Worm (Caenorhabditis elegans) whole organism, young adult: ENCODE measurements around the gene srh-301.

ENCODE experiments used
- B0336.3 ChIP-seq: fragments of 200-800 bp; sonication (Bioruptor generic); IDR thresholded peaks from 2 replicates; pipeline ENCODE4 v1.3.6; 2022; ENCODE audit warnings: missing genetic modification characterization, missing compliant biosample characterization
- F10E7.11 ChIP-seq: sonication (generic microtip); optimal IDR thresholded peaks from 2 replicates; lab custom pipeline; 2017; ENCODE audit warnings: mild to moderate bottlenecking, missing genetic modification characterization, moderate library complexity, missing compliant biosample characterization
- F52B5.7 ChIP-seq: sonication (generic microtip); optimal IDR thresholded peaks from 2 replicates; lab custom pipeline; 2016; ENCODE audit warnings: mild to moderate bottlenecking, missing genetic modification characterization, missing compliant biosample characterization
- K11D2.4 ChIP-seq: fragments of 200-800 bp; sonication (Bioruptor generic); IDR thresholded peaks from 2 replicates; pipeline ENCODE4 v1.3.6; 2022; ENCODE audit warnings: missing genetic modification reagents, missing genetic modification characterization, missing compliant biosample characterization
- K12H6.12 ChIP-seq: fragments of 200-800 bp; sonication (Bioruptor generic); optimal IDR thresholded peaks from 2 replicates; lab custom pipeline; 2018; ENCODE audit warnings: mild to moderate bottlenecking, missing genetic modification characterization, missing compliant biosample characterization
- T07F8.4 ChIP-seq: sonication (generic microtip); optimal IDR thresholded peaks from 2 replicates; lab custom pipeline; 2016; ENCODE audit warnings: mild to moderate bottlenecking, missing genetic modification characterization, moderate library complexity, missing compliant biosample characterization
- Y56A3A.18 ChIP-seq: fragments of 200-800 bp; sonication (Bioruptor generic); IDR thresholded peaks from 2 replicates; pipeline ENCODE4 v1.3.6; 2022; ENCODE audit warnings: missing genetic modification reagents, missing genetic modification characterization, missing compliant biosample characterization
- Y95B8A.8 ChIP-seq: fragments of 200-800 bp; sonication (Bioruptor generic); IDR thresholded peaks from 2 replicates; pipeline ENCODE4 v1.3.6; 2022; ENCODE audit warnings: missing genetic modification reagents, missing genetic modification characterization, missing compliant biosample characterization
- aptf-3 ChIP-seq: fragments of 200-800 bp; sonication (Bioruptor generic); IDR thresholded peaks from 2 replicates; pipeline ENCODE4 v1.3.6; 2022; ENCODE audit warnings: missing genetic modification characterization, missing compliant biosample characterization
- atf-7 ChIP-seq: sonication (generic microtip); optimal IDR thresholded peaks from 2 replicates; lab custom pipeline; 2017; ENCODE audit warnings: mild to moderate bottlenecking, missing genetic modification characterization, missing compliant biosample characterization
- attf-5 ChIP-seq: fragments of 200-800 bp; sonication (Bioruptor generic); optimal IDR thresholded peaks from 2 replicates; lab custom pipeline; 2018; ENCODE audit warnings: mild to moderate bottlenecking, missing genetic modification characterization, missing compliant biosample characterization
- cebp-1 ChIP-seq, 2 experiments: fragments of 200-800 bp in 1 of 2; sonication (Bioruptor generic) in 1 of 2; sonication (generic microtip) in 1 of 2; IDR thresholded peaks in 1 of 2; optimal IDR thresholded peaks in 1 of 2; 2 replicates each; pipeline versions ENCODE4 v1.3.6 to Lab custom; 2017 to 2022; ENCODE audit warnings: missing compliant biosample characterization in 2 of 2, missing genetic modification characterization in 2 of 2, mild to moderate bottlenecking in 1 of 2, missing genetic modification reagents in 1 of 2, moderate library complexity in 1 of 2
- ceh-100 ChIP-seq: fragments of 200-800 bp; sonication (Bioruptor generic); IDR thresholded peaks from 2 replicates; pipeline ENCODE4 v1.3.6; 2022; ENCODE audit warnings: missing genetic modification reagents, missing genetic modification characterization, missing compliant biosample characterization
- ceh-91 ChIP-seq: fragments of 200-800 bp; sonication (Bioruptor generic); IDR thresholded peaks from 2 replicates; pipeline ENCODE4 v1.3.6; 2022; ENCODE audit warnings: missing genetic modification reagents, missing genetic modification characterization, missing compliant biosample characterization
- dpff-1 ChIP-seq: sonication (generic microtip); optimal IDR thresholded peaks from 2 replicates; lab custom pipeline; 2017; ENCODE audit warnings: mild to moderate bottlenecking, missing genetic modification characterization, missing compliant biosample characterization
- dpl-1 ChIP-seq: fragments of 150-350 bp; optimal IDR thresholded peaks from 2 replicates; lab custom pipeline; 2014; ENCODE audit warnings: missing biosample characterization, missing genetic modification reagents, missing genetic modification characterization
- egrh-3 ChIP-seq: fragments of 200-800 bp; sonication (Bioruptor generic); IDR thresholded peaks from 2 replicates; pipeline ENCODE4 v1.3.6; 2022; ENCODE audit warnings: missing genetic modification reagents, missing genetic modification characterization, missing compliant biosample characterization
- ets-4 ChIP-seq: fragments of 200-800 bp; sonication (Bioruptor generic); optimal IDR thresholded peaks from 2 replicates; lab custom pipeline; 2018; ENCODE audit warnings: mild to moderate bottlenecking, missing genetic modification characterization, missing compliant biosample characterization
- hmg-1.2 ChIP-seq: fragments of 200-800 bp; sonication (Bioruptor generic); IDR thresholded peaks from 2 replicates; pipeline ENCODE4 v1.3.6; 2022; ENCODE audit warnings: missing genetic modification reagents, missing genetic modification characterization, missing compliant biosample characterization
- hmg-20 ChIP-seq: fragments of 200-800 bp; sonication (Bioruptor generic); IDR thresholded peaks from 2 replicates; pipeline ENCODE4 v1.3.6; 2022; ENCODE audit warnings: missing genetic modification reagents, missing genetic modification characterization, missing compliant biosample characterization
- hsf-1 ChIP-seq: fragments of 200-800 bp; sonication (Bioruptor generic); IDR thresholded peaks from 2 replicates; pipeline ENCODE4 v1.3.6; 2022; ENCODE audit warnings: missing genetic modification reagents, missing genetic modification characterization, missing compliant biosample characterization
- let-526 ChIP-seq: fragments of 200-800 bp; sonication (Bioruptor generic); IDR thresholded peaks from 2 replicates; pipeline ENCODE4 v1.3.6; 2022; ENCODE audit warnings: missing genetic modification reagents, missing genetic modification characterization, missing compliant biosample characterization
- let-607 ChIP-seq, 2 experiments: fragments of 200-800 bp in 1 of 2; sonication (Bioruptor generic) in 1 of 2; sonication (generic microtip) in 1 of 2; optimal IDR thresholded peaks; 2 replicates each; lab custom pipeline; 2016 to 2018; ENCODE audit warnings: mild to moderate bottlenecking in 2 of 2, missing compliant biosample characterization in 2 of 2, missing genetic modification characterization in 2 of 2, moderate library complexity in 2 of 2, missing genotype in 1 of 2
- lin-35 ChIP-seq, 3 experiments: fragments of 150-350 bp in 2 of 3; sonication (generic microtip) in 1 of 3; optimal IDR thresholded peaks; 2 replicates each; lab custom pipeline; 2014 to 2018; ENCODE audit warnings: missing biosample characterization in 3 of 3, missing genetic modification characterization in 3 of 3, missing genetic modification reagents in 3 of 3
- lin-40 ChIP-seq: sonication (generic microtip); optimal IDR thresholded peaks from 2 replicates; lab custom pipeline; 2016; ENCODE audit warnings: missing genetic modification characterization, mild to moderate bottlenecking, missing compliant biosample characterization, missing genotype, missing genetic modification reagents
- lin-54 ChIP-seq: fragments of 200-800 bp; sonication (Bioruptor generic); optimal IDR thresholded peaks from 2 replicates; lab custom pipeline; 2018; ENCODE audit warnings: mild to moderate bottlenecking, missing genetic modification characterization, missing compliant biosample characterization
- lir-1 ChIP-seq: fragments of 200-800 bp; sonication (Bioruptor generic); conservative IDR thresholded peaks from 2 replicates; pipeline ENCODE4 v1.3.6; 2022; ENCODE audit warnings: missing genetic modification reagents, missing genetic modification characterization, missing compliant biosample characterization
- madf-10 ChIP-seq: sonication (generic microtip); optimal IDR thresholded peaks from 2 replicates; lab custom pipeline; 2016; ENCODE audit warnings: mild to moderate bottlenecking, missing genetic modification characterization, missing compliant biosample characterization
- madf-3 ChIP-seq: fragments of 200-800 bp; sonication (Bioruptor generic); IDR thresholded peaks from 2 replicates; pipeline ENCODE4 v1.3.6; 2022; ENCODE audit warnings: missing genetic modification reagents, missing genetic modification characterization, missing compliant biosample characterization
- mcd-1 ChIP-seq: fragments of 200-800 bp; sonication (Bioruptor generic); IDR thresholded peaks from 2 replicates; pipeline ENCODE4 v1.3.6; 2022; ENCODE audit warnings: missing genetic modification reagents, missing genetic modification characterization, missing compliant biosample characterization
- mel-28 ChIP-seq: sonication (generic microtip); optimal IDR thresholded peaks from 2 replicates; lab custom pipeline; 2016; ENCODE audit warnings: borderline replicate concordance, mild to moderate bottlenecking, missing genetic modification characterization, missing compliant biosample characterization
- nfya-2 ChIP-seq: fragments of 200-800 bp; sonication (Bioruptor generic); IDR thresholded peaks from 2 replicates; pipeline ENCODE4 v1.3.6; 2022; ENCODE audit warnings: missing genetic modification reagents, missing genetic modification characterization, missing compliant biosample characterization
- nfyb-1 ChIP-seq: fragments of 200-800 bp; sonication (Bioruptor generic); IDR thresholded peaks from 2 replicates; pipeline ENCODE4 v1.3.6; 2022; ENCODE audit warnings: missing genetic modification reagents, missing genetic modification characterization, missing compliant biosample characterization
- nhr-27 ChIP-seq: fragments of 200-800 bp; sonication (Bioruptor generic); optimal IDR thresholded peaks from 2 replicates; lab custom pipeline; 2018; ENCODE audit warnings: mild to moderate bottlenecking, missing genetic modification characterization, moderate library complexity, missing compliant biosample characterization
- nhr-80 ChIP-seq: sonication (generic microtip); optimal IDR thresholded peaks from 2 replicates; lab custom pipeline; 2016; ENCODE audit warnings: missing genetic modification characterization, missing compliant biosample characterization
- nhr-90 ChIP-seq: sonication (generic microtip); optimal IDR thresholded peaks from 2 replicates; lab custom pipeline; 2016; ENCODE audit warnings: missing genotype, mild to moderate bottlenecking, missing genetic modification characterization, missing compliant biosample characterization
- pbrm-1 ChIP-seq: fragments of 200-800 bp; sonication (Bioruptor generic); IDR thresholded peaks from 2 replicates; pipeline ENCODE4 v1.3.6; 2022; ENCODE audit warnings: missing genetic modification reagents, missing genetic modification characterization, missing compliant biosample characterization
- rpc-1 ChIP-seq, 2 experiments: fragments of 150-350 bp in 1 of 2; sonication (generic microtip) in 1 of 2; optimal IDR thresholded peaks; 2 replicates each; lab custom pipeline; 2014 to 2018; ENCODE audit warnings: missing biosample characterization in 1 of 2, missing genetic modification characterization in 1 of 2, missing genetic modification reagents in 1 of 2, missing genotype in 1 of 2
- snpc-1.3 ChIP-seq: sonication (generic microtip); optimal IDR thresholded peaks from 2 replicates; lab custom pipeline; 2017; ENCODE audit warnings: missing genetic modification characterization, mild to moderate bottlenecking, missing compliant biosample characterization, antibody characterized with exemption, moderate library complexity, missing genotype, missing genetic modification reagents; ENCODE audit not compliant: insufficient read depth
- snpc-4 ChIP-seq, 5 experiments: fragments of 150-350 bp in 1 of 5; sonication (generic microtip) in 4 of 5; optimal IDR thresholded peaks; 2 replicates each; lab custom pipeline; 2014 to 2018; ENCODE audit warnings: missing genetic modification characterization in 5 of 5, missing biosample characterization in 3 of 5, antibody characterized with exemption in 2 of 5, mild to moderate bottlenecking in 2 of 5, missing compliant biosample characterization in 2 of 5, missing genotype in 2 of 5, moderate library complexity in 2 of 5, missing genetic modification reagents in 1 of 5
- tbp1 ChIP-seq: fragments of 200-800 bp; sonication (Bioruptor generic); optimal IDR thresholded peaks from 2 replicates; lab custom pipeline; 2018; ENCODE audit warnings: mild to moderate bottlenecking, missing genetic modification characterization, missing compliant biosample characterization
- unc-130 ChIP-seq: sonication (generic microtip); optimal IDR thresholded peaks from 2 replicates; lab custom pipeline; 2016; ENCODE audit warnings: missing genetic modification reagents, missing genetic modification characterization, missing compliant biosample characterization
- xnd-1 ChIP-seq: sonication (generic microtip); optimal IDR thresholded peaks from 2 replicates; lab custom pipeline; 2016; ENCODE audit warnings: missing genotype, missing genetic modification reagents, missing genetic modification characterization, missing compliant biosample characterization
- zfh-2 ChIP-seq: fragments of 200-800 bp; sonication (Bioruptor generic); conservative IDR thresholded peaks from 2 replicates; pipeline ENCODE4 v1.3.6; 2022; ENCODE audit warnings: missing genetic modification reagents, missing genetic modification characterization, missing compliant biosample characterization
- ztf-18 ChIP-seq: sonication (generic microtip); optimal IDR thresholded peaks from 2 replicates; lab custom pipeline; 2016; ENCODE audit warnings: missing genotype, mild to moderate bottlenecking, missing genetic modification characterization, missing compliant biosample characterization
- ztf-3 ChIP-seq: fragments of 200-800 bp; sonication (Bioruptor generic); optimal IDR thresholded peaks from 2 replicates; lab custom pipeline; 2018; ENCODE audit warnings: mild to moderate bottlenecking, missing genetic modification characterization, missing compliant biosample characterization

srh-301 gene

DNA sequence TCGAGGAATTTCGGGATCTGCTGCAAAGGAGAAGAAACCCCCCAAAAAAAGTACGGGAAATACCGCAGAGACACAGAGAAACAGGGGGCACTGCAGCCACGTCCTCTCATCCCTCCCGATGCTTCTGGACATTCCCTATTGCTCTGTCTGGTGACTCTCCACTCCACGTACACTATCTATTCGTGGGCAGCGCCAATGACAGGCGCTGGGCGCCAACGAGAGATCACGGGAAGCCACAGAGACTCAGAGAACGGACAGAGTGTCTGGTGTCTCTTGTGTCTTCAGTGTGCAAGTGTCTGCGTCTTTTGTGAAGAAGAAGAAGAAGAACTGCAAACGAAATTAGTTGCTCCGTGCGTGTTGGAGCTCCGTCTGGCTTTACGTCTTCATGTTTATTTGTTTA lies 33.2 kb downstream of the srh-301 start:
- TF ChIP-seq dpff-1 (tag; lab: Kevin White, UChicago) (no peak), atf-7 (tag; lab: Kevin White, UChicago) (peak; percentile 71), Y95B8A.8 (GFP tag; lab: Robert Waterston, UW) (no peak), hmg-1.2 (GFP tag; lab: Robert Waterston, UW) (peak; percentile 96), T07F8.4 (tag; lab: Kevin White, UChicago) (no peak), B0336.3 (GFP tag; lab: Robert Waterston, UW) (peak; percentile 80), mcd-1 (GFP tag; lab: Robert Waterston, UW) (peak; percentile 86), K12H6.12 (tag; lab: Kevin White, UChicago) (peak; percentile 82), K11D2.4 (GFP tag; lab: Robert Waterston, UW) (peak; percentile 70), dpl-1 (GFP tag; lab: Kevin White, UChicago) (no peak), madf-3 (GFP tag; lab: Robert Waterston, UW) (no peak), rpc-1 (optimal IDR thresholded peaks at IDR 0.05; lab: Kevin White, UChicago) (peak; percentile 17), rpc-1 (tag; optimal IDR thresholded peaks at IDR 0.05; lab: Kevin White, UChicago) (no peak), attf-5 (peak; percentile 78), nfya-2 (no peak), unc-130 (GFP tag; lab: Kevin White, UChicago) (no peak), nhr-90 (tag; lab: Kevin White, UChicago) (no peak), lin-35 (GFP tag; optimal IDR thresholded peaks at IDR 0.05; lab: Kevin White, UChicago) (peak in 1 of 3 experiments; percentile 66), tbp1 (GFP tag; lab: Kevin White, UChicago) (peak; percentile 56), aptf-3 (GFP tag; lab: Robert Waterston, UW) (no peak), pbrm-1 (GFP tag; lab: Robert Waterston, UW) (peak; percentile 78), ztf-3 (no peak), snpc-4 (GFP tag; optimal IDR thresholded peaks at IDR 0.05; lab: Kevin White, UChicago) (peak; percentile 23), snpc-4 (tag; optimal IDR thresholded peaks at IDR 0.05; lab: Kevin White, UChicago) (peak in 2 of 4 experiments; percentile 77 to 82), hmg-20 (peak; percentile 17; the same call in 1 of the 2 replicates), xnd-1 (tag; lab: Kevin White, UChicago) (no peak), Y56A3A.18 (GFP tag; lab: Robert Waterston, UW) (peak; percentile 66; the same call in 1 of the 2 replicates), F52B5.7 (tag; lab: Kevin White, UChicago) (peak; percentile 14), lin-54 (peak; percentile 42), let-607 (tag; optimal IDR thresholded peaks at IDR 0.05; lab: Kevin White, UChicago) (peak; percentile 96 to 97), lir-1 (GFP tag; lab: Robert Waterston, UW) (peak; percentile 44; the same call in 1 of the 2 replicates), madf-10 (tag; lab: Kevin White, UChicago) (peak; percentile 70), F10E7.11 (tag; lab: Kevin White, UChicago) (no peak), mel-28 (tag; lab: Kevin White, UChicago) (peak; percentile 53), snpc-1.3 (tag; lab: Kevin White, UChicago) (no peak), cebp-1 (GFP tag; IDR thresholded peaks at IDR 0.05; lab: Robert Waterston, UW) (no peak), cebp-1 (tag; optimal IDR thresholded peaks at IDR 0.05; lab: Kevin White, UChicago) (peak; percentile 83), nhr-27 (tag; lab: Kevin White, UChicago) (no peak), ceh-91 (GFP tag; lab: Robert Waterston, UW) (no peak), let-526 (GFP tag; lab: Robert Waterston, UW) (peak; percentile 82; the same call in 1 of the 2 replicates), ceh-100 (GFP tag; lab: Robert Waterston, UW) (0 out of 2 replicates have a peak, but pooled peaks have one; percentile 15), lin-40 (tag; lab: Kevin White, UChicago) (peak; percentile 86), zfh-2 (peak; percentile 93), nhr-80 (tag; lab: Kevin White, UChicago) (peak; percentile 77), ets-4 (GFP tag; lab: Kevin White, UChicago) (peak; percentile 43), egrh-3 (peak; percentile 33), nfyb-1 (GFP tag; lab: Robert Waterston, UW) (peak; percentile 93), hsf-1 (GFP tag; lab: Robert Waterston, UW) (peak; percentile 84), ztf-18 (tag; lab: Kevin White, UChicago) (peak; percentile 55)
